Worm (Caenorhabditis elegans) whole organism, L4 larva: ENCODE measurements around the gene wht-3.

Experiments used
- F37D6.2 ChIP-seq: sonication (generic microtip); optimal IDR thresholded peaks from 2 replicates; lab custom pipeline; 2016; ENCODE audit warnings: mild to moderate bottlenecking, missing genetic modification characterization, missing compliant biosample characterization
- T20F7.1 ChIP-seq: fragments of 200-800 bp; sonication (Bioruptor generic); optimal IDR thresholded peaks from 2 replicates; lab custom pipeline; 2018; ENCODE audit warnings: mild to moderate bottlenecking, missing genetic modification characterization, missing compliant biosample characterization
- T26A8.4 ChIP-seq: fragments of 200-800 bp; sonication (Bioruptor generic); IDR thresholded peaks from 2 replicates; pipeline ENCODE4 v1.3.6; 2022; ENCODE audit warnings: missing genetic modification characterization, missing compliant biosample characterization
- Y105C5A.15 ChIP-seq: fragments of 200-800 bp; sonication (Bioruptor generic); IDR thresholded peaks from 2 replicates; pipeline ENCODE4 v1.3.6; 2022; ENCODE audit warnings: missing genetic modification characterization, missing compliant biosample characterization
- ZK546.5 ChIP-seq, 2 experiments: sonication (generic microtip); optimal IDR thresholded peaks; 2 replicates each; lab custom pipeline; 2017; ENCODE audit warnings: missing biosample characterization in 2 of 2, missing genetic modification characterization in 2 of 2
- aha-1 ChIP-seq: fragments of 150-350 bp; peaks from one replicate; lab custom pipeline; 2014; ENCODE audit warnings: missing biosample characterization, missing genetic modification characterization
- ceh-28 ChIP-seq: fragments of 150-350 bp; optimal IDR thresholded peaks from 2 replicates; lab custom pipeline; 2014; ENCODE audit warnings: missing biosample characterization, missing genetic modification reagents, missing genetic modification characterization
- ces-1 ChIP-seq: fragments of 150-350 bp; sonication (generic microtip); optimal IDR thresholded peaks from 4 replicates; lab custom pipeline; 2014; ENCODE audit warnings: missing biosample characterization, missing genetic modification reagents, missing genetic modification characterization
- daf-12 ChIP-seq: fragments of 150-350 bp; optimal IDR thresholded peaks from 2 replicates; lab custom pipeline; 2014; ENCODE audit warnings: missing biosample characterization, missing genetic modification reagents, missing genetic modification characterization
- daf-16 ChIP-seq, 3 experiments: sonication (generic microtip); optimal IDR thresholded peaks; 2 replicates each; lab custom pipeline; 2016 to 2017; ENCODE audit warnings: missing genetic modification characterization in 3 of 3, missing genetic modification reagents in 3 of 3, mild to moderate bottlenecking in 2 of 3, missing compliant biosample characterization in 2 of 3, missing biosample characterization in 1 of 3, moderate library complexity in 1 of 3
- daf-19 ChIP-seq: fragments of 200-800 bp; sonication (Bioruptor generic); conservative IDR thresholded peaks from 2 replicates; pipeline ENCODE4 v1.3.6; 2022; ENCODE audit warnings: missing genetic modification characterization, missing compliant biosample characterization
- dmd-6 ChIP-seq: fragments of 200-800 bp; sonication (Bioruptor generic); IDR thresholded peaks from 2 replicates; pipeline ENCODE4 v1.3.6; 2022; ENCODE audit warnings: missing genetic modification reagents, missing genetic modification characterization, missing compliant biosample characterization
- dve-1 ChIP-seq: sonication (generic microtip); optimal IDR thresholded peaks from 2 replicates; lab custom pipeline; 2017; ENCODE audit warnings: antibody characterized with exemption, mild to moderate bottlenecking, missing genetic modification characterization, missing compliant biosample characterization; ENCODE audit not compliant: insufficient read depth
- egl-43 ChIP-seq: fragments of 200-800 bp; sonication (Bioruptor generic); IDR thresholded peaks from 2 replicates; pipeline ENCODE4 v1.3.6; 2022; ENCODE audit warnings: missing genetic modification reagents, missing genetic modification characterization, missing compliant biosample characterization
- hlh-11 ChIP-seq: fragments of 200-800 bp; sonication (Bioruptor generic); optimal IDR thresholded peaks from 2 replicates; lab custom pipeline; 2018; ENCODE audit warnings: mild to moderate bottlenecking, missing genetic modification characterization, missing compliant biosample characterization
- hmg-1.1 ChIP-seq: fragments of 200-800 bp; sonication (Bioruptor generic); IDR thresholded peaks from 2 replicates; pipeline ENCODE4 v1.3.6; 2022; ENCODE audit warnings: missing genetic modification reagents, missing genetic modification characterization, missing compliant biosample characterization
- lin-1 ChIP-seq: fragments of 200-800 bp; sonication (Bioruptor generic); IDR thresholded peaks from 2 replicates; pipeline ENCODE4 v1.3.6; 2022; ENCODE audit warnings: missing genetic modification reagents, missing genetic modification characterization, missing compliant biosample characterization
- lin-29 ChIP-seq: fragments of 200-800 bp; sonication (Bioruptor generic); IDR thresholded peaks from 2 replicates; pipeline ENCODE4 v1.3.6; 2022; ENCODE audit warnings: missing genetic modification reagents, missing genetic modification characterization, missing compliant biosample characterization
- lsy-2 ChIP-seq, 2 experiments: fragments of 150-350 bp in 1 of 2; sonication (generic microtip) in 1 of 2; optimal IDR thresholded peaks; 2 replicates each; lab custom pipeline; 2014 to 2017; ENCODE audit warnings: missing biosample characterization in 2 of 2, missing genetic modification characterization in 2 of 2
- madf-5 ChIP-seq, 2 experiments: fragments of 200-800 bp; sonication (Bioruptor generic); IDR thresholded peaks; 2 replicates each; pipeline ENCODE4 v1.3.6; 2022; ENCODE audit warnings: missing compliant biosample characterization in 2 of 2, missing genetic modification characterization in 2 of 2
- mdl-1 ChIP-seq, 2 experiments: fragments of 150-350 bp in 1 of 2; sonication (generic microtip) in 1 of 2; optimal IDR thresholded peaks; 2 replicates each; lab custom pipeline; 2014 to 2017; ENCODE audit warnings: missing biosample characterization in 2 of 2, missing genetic modification characterization in 2 of 2
- mes-2 ChIP-seq: sonication (generic microtip); optimal IDR thresholded peaks from 2 replicates; lab custom pipeline; 2016; ENCODE audit warnings: missing genotype, mild to moderate bottlenecking, missing genetic modification characterization, missing compliant biosample characterization; ENCODE audit not compliant: poor library complexity, severe bottlenecking
- mxl-2 ChIP-seq: fragments of 200-800 bp; sonication (Bioruptor generic); conservative IDR thresholded peaks from 2 replicates; pipeline ENCODE4 v1.3.6; 2022; ENCODE audit warnings: missing genetic modification reagents, missing genetic modification characterization, missing compliant biosample characterization
- nhr-102 ChIP-seq: sonication (generic microtip); optimal IDR thresholded peaks from 2 replicates; lab custom pipeline; 2016; ENCODE audit warnings: mild to moderate bottlenecking, missing genetic modification characterization, moderate library complexity, missing compliant biosample characterization
- nhr-11 ChIP-seq: fragments of 150-350 bp; optimal IDR thresholded peaks from 2 replicates; lab custom pipeline; 2014; ENCODE audit warnings: missing biosample characterization, missing genetic modification characterization
- nhr-111 ChIP-seq: fragments of 200-800 bp; sonication (Bioruptor generic); optimal IDR thresholded peaks from 2 replicates; lab custom pipeline; 2018; ENCODE audit warnings: mild to moderate bottlenecking, missing genetic modification characterization, missing compliant biosample characterization
- nhr-25 ChIP-seq: sonication (generic microtip); optimal IDR thresholded peaks from 2 replicates; lab custom pipeline; 2017; ENCODE audit warnings: missing genetic modification characterization, mild to moderate bottlenecking, missing compliant biosample characterization, antibody characterized with exemption, moderate library complexity, borderline replicate concordance; ENCODE audit not compliant: insufficient read depth
- rbr-2 ChIP-seq: sonication (generic microtip); optimal IDR thresholded peaks from 2 replicates; lab custom pipeline; 2016; ENCODE audit warnings: missing genotype, missing genetic modification characterization, missing compliant biosample characterization
- sdz-12 ChIP-seq: fragments of 200-800 bp; sonication (Bioruptor generic); optimal IDR thresholded peaks from 2 replicates; lab custom pipeline; 2018; ENCODE audit warnings: mild to moderate bottlenecking, missing genetic modification characterization, missing compliant biosample characterization
- spr-1 ChIP-seq: sonication (generic microtip); optimal IDR thresholded peaks from 2 replicates; lab custom pipeline; 2016; ENCODE audit warnings: mild to moderate bottlenecking, missing genetic modification characterization, missing compliant biosample characterization
- unc-39 ChIP-seq: sonication (generic microtip); optimal IDR thresholded peaks from 2 replicates; lab custom pipeline; 2017; ENCODE audit warnings: missing biosample characterization, missing genetic modification characterization
- unc-62 ChIP-seq, 3 experiments: fragments of 150-350 bp in 1 of 3; sonication (generic microtip); optimal IDR thresholded peaks in 2 of 3; peaks in 1 of 3; 1 replicate in 1 of 3; 2 replicates in 2 of 3; lab custom pipeline; 2014 to 2017; ENCODE audit warnings: missing biosample characterization in 3 of 3, missing genetic modification characterization in 3 of 3, missing genetic modification reagents in 3 of 3, missing genotype in 1 of 3
- zag-1 ChIP-seq: fragments of 150-350 bp; optimal IDR thresholded peaks from 2 replicates; lab custom pipeline; 2014; ENCODE audit warnings: missing biosample characterization, missing genetic modification characterization
- zfp-2 ChIP-seq: sonication (generic microtip); optimal IDR thresholded peaks from 2 replicates; lab custom pipeline; 2016; ENCODE audit warnings: mild to moderate bottlenecking, missing genetic modification characterization, missing compliant biosample characterization
- zip-11 ChIP-seq: fragments of 200-800 bp; sonication (Bioruptor generic); IDR thresholded peaks from 2 replicates; pipeline ENCODE4 v1.3.6; 2022; ENCODE audit warnings: missing genetic modification characterization, missing compliant biosample characterization

wht-3 gene

ce11 chrIII:4120386-4120785 lies 31.0 kb downstream of the wht-3 start:
- TF ChIP-seq mdl-1 (tag; optimal IDR thresholded peaks at IDR 0.05; lab: Kevin White, UChicago): no peak
- no peak for TF ChIP-seq egl-43 (GFP tag; lab: Robert Waterston, UW)
- TF ChIP-seq nhr-102: no peak
- TF ChIP-seq daf-12 (tag; lab: Kevin White, UChicago): no peak
- peak; percentile 66 for TF ChIP-seq aha-1 (tag; lab: Kevin White, UChicago)
- no peak for TF ChIP-seq unc-39 (tag; lab: Kevin White, UChicago)

DNA sequence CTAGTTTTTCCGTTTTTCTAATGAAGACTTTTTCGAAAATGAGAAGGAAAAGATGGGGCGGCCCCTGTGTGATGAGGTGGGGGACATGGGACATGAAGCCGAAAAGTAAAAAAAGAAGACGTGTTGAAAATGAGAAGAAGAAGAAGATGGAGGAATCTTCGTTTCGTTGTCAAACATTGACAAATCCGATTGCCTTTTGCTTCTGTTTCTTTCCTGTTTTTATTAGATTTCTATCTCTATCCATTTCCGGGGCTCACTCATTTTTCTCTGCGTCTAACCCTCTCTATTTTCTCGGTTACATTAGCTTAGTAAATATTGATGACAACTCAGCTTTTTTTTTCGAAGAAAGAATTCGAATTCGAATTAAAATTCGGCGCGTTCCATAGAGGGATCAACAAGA lies 31.7 kb downstream of the wht-3 start:
- TF ChIP-seq aha-1 (tag; lab: Kevin White, UChicago) (peak; percentile 74), ces-1 (GFP tag; lab: Kevin White, UChicago) (peak; percentile 54), T20F7.1 (GFP tag; lab: Kevin White, UChicago) (no peak), ceh-28 (tag; lab: Kevin White, UChicago) (no peak)

DNA sequence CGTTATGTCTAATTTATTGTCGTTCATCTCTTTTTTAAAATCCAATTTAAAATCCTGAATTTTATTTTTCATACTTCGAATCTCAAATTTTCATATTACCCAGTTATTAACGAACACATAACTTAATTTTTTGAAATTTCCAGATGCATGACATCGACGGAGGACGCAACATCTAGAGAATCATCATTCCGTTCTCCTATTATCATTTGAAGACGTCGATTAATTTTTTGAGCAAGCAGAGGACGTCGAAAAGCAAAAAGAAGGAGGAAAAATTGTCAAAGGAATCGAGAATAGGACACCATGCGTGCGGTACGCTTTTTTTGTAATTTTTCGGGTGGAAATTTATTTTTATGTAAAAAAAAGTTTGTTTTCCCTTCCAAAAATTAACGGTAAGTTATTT lies 36.3 kb downstream of the wht-3 start, which contains the start of gene unc-103:
Gene unc-103, plus strand, starts transcription at position 301 of the 400 bp plus-strand sequence.
- TF ChIP-seq Y105C5A.15 (GFP tag; lab: Robert Waterston, UW): no peak
- no peak for TF ChIP-seq nhr-25
- TF ChIP-seq T26A8.4: no peak

ce11 chrIII:4113594-4113993 lies 37.8 kb downstream of the wht-3 start:
- no peak for TF ChIP-seq dmd-6 (GFP tag; lab: Robert Waterston, UW)
- peak in 1 of 2 experiments; percentile 70 for TF ChIP-seq unc-62 (GFP tag; optimal IDR thresholded peaks at IDR 0.05 in 1 of 2; lab: Kevin White, UChicago)
- TF ChIP-seq unc-62 (tag; optimal IDR thresholded peaks at IDR 0.05; lab: Kevin White, UChicago): no peak
- no peak for TF ChIP-seq lsy-2 (tag; optimal IDR thresholded peaks at IDR 0.05; lab: Kevin White, UChicago)
- peak; percentile 26 for TF ChIP-seq nhr-11 (tag; lab: Kevin White, UChicago)
- TF ChIP-seq T26A8.4: no peak
- peak; percentile 12 for TF ChIP-seq hlh-11 (tag; lab: Kevin White, UChicago)
- TF ChIP-seq daf-16 (GFP tag; optimal IDR thresholded peaks at IDR 0.05; lab: Kevin White, UChicago): peak in 1 of 2 experiments; percentile 26
- no peak for TF ChIP-seq daf-16 (tag; optimal IDR thresholded peaks at IDR 0.05; lab: Kevin White, UChicago)
- no peak for TF ChIP-seq lin-29
- TF ChIP-seq hmg-1.1: 0 out of 2 replicates have a peak, but pooled peaks have one; percentile 9
- no peak for TF ChIP-seq egl-43 (GFP tag; lab: Robert Waterston, UW)
- TF ChIP-seq zip-11 (GFP tag; lab: Robert Waterston, UW): no peak
- no peak for TF ChIP-seq zag-1 (tag; lab: Kevin White, UChicago)
- no peak for TF ChIP-seq rbr-2

DNA sequence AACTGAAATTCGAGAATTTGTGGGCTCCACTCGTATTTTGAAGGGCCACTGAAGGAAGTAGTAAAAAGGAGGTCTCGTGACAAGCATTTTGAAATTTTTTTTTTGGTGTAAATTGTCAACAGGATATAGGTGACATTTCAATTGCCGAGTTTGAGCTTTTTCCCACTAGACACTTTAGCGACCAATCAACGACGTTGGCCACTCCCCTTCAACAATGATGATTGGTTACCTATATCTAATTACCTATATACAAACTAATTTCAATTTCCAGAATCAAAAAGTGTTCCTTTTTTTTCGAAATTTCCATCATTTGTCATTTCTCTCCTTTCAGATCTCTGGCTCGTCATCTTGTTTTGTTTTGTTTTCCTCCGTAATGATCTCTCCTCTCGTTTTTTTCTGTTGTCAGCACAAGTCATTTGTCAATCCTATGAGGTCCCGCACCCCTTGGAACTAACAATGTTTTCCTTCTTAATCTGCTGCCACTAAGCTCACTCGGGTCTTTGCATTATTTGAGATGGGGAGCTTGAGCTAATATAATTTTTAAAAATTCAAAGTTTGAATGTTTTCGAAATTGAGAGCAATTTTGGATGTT lies 43.4 kb downstream of the wht-3 start:
- TF ChIP-seq mxl-2 (GFP tag; lab: Robert Waterston, UW) (no peak), sdz-12 (GFP tag; lab: Kevin White, UChicago) (no peak), F37D6.2 (no peak), dve-1 (tag; lab: Kevin White, UChicago) (no peak), nhr-111 (GFP tag; lab: Kevin White, UChicago) (no peak), mes-2 (tag; lab: Kevin White, UChicago) (no peak), lin-1 (GFP tag; lab: Robert Waterston, UW) (no peak), madf-5 (GFP tag; IDR thresholded peaks at IDR 0.05; lab: Robert Waterston, UW) (no peak), zip-11 (GFP tag; lab: Robert Waterston, UW) (no peak), zfp-2 (tag; lab: Kevin White, UChicago) (no peak), lsy-2 (tag; optimal IDR thresholded peaks at IDR 0.05; lab: Kevin White, UChicago) (no peak), ZK546.5 (tag; optimal IDR thresholded peaks at IDR 0.05; lab: Kevin White, UChicago) (no peak), spr-1 (tag; lab: Kevin White, UChicago) (no peak), daf-19 (GFP tag; lab: Robert Waterston, UW) (no peak), T26A8.4 (no peak)
